Worm (Caenorhabditis elegans) whole organism, L4 larva: ENCODE data around the gene zip-6.

Experiments
- F10B5.3 ChIP-seq: sonication (generic microtip); optimal IDR thresholded peaks from 2 replicates; lab custom pipeline; 2016; ENCODE audit warnings: mild to moderate bottlenecking, missing genetic modification characterization, missing compliant biosample characterization
- T20F7.1 ChIP-seq: fragments of 200-800 bp; sonication (Bioruptor generic); optimal IDR thresholded peaks from 2 replicates; lab custom pipeline; 2018; ENCODE audit warnings: mild to moderate bottlenecking, missing genetic modification characterization, missing compliant biosample characterization
- aha-1 ChIP-seq: fragments of 150-350 bp; peaks from one replicate; lab custom pipeline; 2014; ENCODE audit warnings: missing biosample characterization, missing genetic modification characterization
- ceh-62 ChIP-seq: sonication (generic microtip); optimal IDR thresholded peaks from 2 replicates; lab custom pipeline; 2017; ENCODE audit warnings: missing biosample characterization, missing genetic modification characterization
- ctbp-1 ChIP-seq: fragments of 200-800 bp; sonication (Bioruptor generic); IDR thresholded peaks from 2 replicates; pipeline ENCODE4 v1.3.6; 2022; ENCODE audit warnings: missing genetic modification reagents, missing genetic modification characterization, missing compliant biosample characterization
- lin-13 ChIP-seq: fragments of 150-350 bp; optimal IDR thresholded peaks from 2 replicates; lab custom pipeline; 2014; ENCODE audit warnings: missing biosample characterization, missing genetic modification reagents, missing genetic modification characterization
- lsy-2 ChIP-seq, 2 experiments: fragments of 150-350 bp in 1 of 2; sonication (generic microtip) in 1 of 2; optimal IDR thresholded peaks; 2 replicates each; lab custom pipeline; 2014 to 2017; ENCODE audit warnings: missing biosample characterization in 2 of 2, missing genetic modification characterization in 2 of 2
- nhr-28 ChIP-seq: fragments of 150-350 bp; optimal IDR thresholded peaks from 2 replicates; lab custom pipeline; 2014; ENCODE audit warnings: missing biosample characterization, missing genetic modification characterization
- nhr-41 ChIP-seq: fragments of 200-800 bp; sonication (Bioruptor generic); IDR thresholded peaks from 2 replicates; pipeline ENCODE4 v1.3.6; 2022; ENCODE audit warnings: missing genetic modification reagents, missing genetic modification characterization, missing compliant biosample characterization
- nhr-48 ChIP-seq: sonication (generic microtip); optimal IDR thresholded peaks from 2 replicates; lab custom pipeline; 2016; ENCODE audit warnings: mild to moderate bottlenecking, missing genetic modification characterization, missing compliant biosample characterization
- nhr-6 ChIP-seq: fragments of 150-350 bp; optimal IDR thresholded peaks from 2 replicates; lab custom pipeline; 2014; ENCODE audit warnings: missing biosample characterization, missing genetic modification characterization
- nhr-76 ChIP-seq: fragments of 150-350 bp; optimal IDR thresholded peaks from 2 replicates; lab custom pipeline; 2014; ENCODE audit warnings: missing biosample characterization, missing genetic modification characterization
- php-3 ChIP-seq: fragments of 200-800 bp; sonication (Bioruptor generic); IDR thresholded peaks from 2 replicates; pipeline ENCODE4 v1.3.6; 2022; ENCODE audit warnings: missing genetic modification reagents, missing genetic modification characterization, missing compliant biosample characterization
- spr-3 ChIP-seq: fragments of 200-800 bp; sonication (Bioruptor generic); optimal IDR thresholded peaks from 2 replicates; lab custom pipeline; 2018; ENCODE audit warnings: mild to moderate bottlenecking, missing genetic modification characterization, missing compliant biosample characterization
- unc-62 ChIP-seq, 3 experiments: fragments of 150-350 bp in 1 of 3; sonication (generic microtip); optimal IDR thresholded peaks in 2 of 3; peaks in 1 of 3; 1 replicate in 1 of 3; 2 replicates in 2 of 3; lab custom pipeline; 2014 to 2017; ENCODE audit warnings: missing biosample characterization in 3 of 3, missing genetic modification characterization in 3 of 3, missing genetic modification reagents in 3 of 3, missing genotype in 1 of 3

zip-6 gene

DNA sequence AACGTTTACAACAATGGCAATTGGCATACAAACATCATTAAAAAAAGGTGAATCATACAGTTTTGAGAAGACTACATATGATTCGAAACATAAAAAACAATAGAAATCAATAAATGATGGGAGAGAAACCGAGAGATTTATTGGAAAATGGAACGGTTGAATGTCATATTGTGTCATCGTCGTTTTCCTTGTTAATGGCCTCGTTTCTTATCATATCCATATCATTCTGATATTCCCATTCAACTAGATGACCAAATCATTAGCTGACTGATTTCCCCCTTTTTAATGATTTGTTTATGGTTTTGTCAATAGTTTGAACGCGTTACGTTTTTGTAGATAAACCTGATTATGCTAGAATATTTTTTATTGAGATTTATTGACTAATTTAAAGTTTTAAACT is 43.2 kb downstream of the zip-6 start:
- TF ChIP-seq ceh-62 (tag; lab: Kevin White, UChicago) (no peak), nhr-28 (tag; lab: Kevin White, UChicago) (peak; percentile 45)

DNA sequence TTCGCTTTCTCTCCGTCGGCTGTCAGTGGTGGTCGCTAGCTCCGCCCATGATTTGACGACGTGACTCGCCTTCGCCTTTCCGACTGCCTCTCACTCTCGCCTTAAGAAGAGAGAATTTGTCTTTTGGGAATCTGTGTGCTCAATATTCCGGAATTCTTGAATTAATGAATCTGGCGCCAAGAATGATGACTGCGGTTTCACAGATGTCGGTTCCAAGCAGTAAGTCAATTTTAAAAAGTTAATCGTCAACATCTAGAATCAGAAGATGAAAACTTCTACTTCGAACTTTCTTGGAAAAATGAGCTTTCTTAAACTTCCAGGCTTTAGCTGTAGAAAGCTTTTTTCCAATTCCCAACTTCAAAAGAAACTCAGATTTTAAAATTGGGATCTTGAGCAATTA is 48.3 kb downstream of the zip-6 start, which contains the start of gene nhr-67:
TSS of gene nhr-67 (plus strand) at position 97 of the 400 bp plus-strand sequence.
- TF ChIP-seq php-3 (no peak), aha-1 (tag; lab: Kevin White, UChicago) (peak; percentile 98), unc-62 (GFP tag; optimal IDR thresholded peaks at IDR 0.05 in 1 of 2; lab: Kevin White, UChicago) (peak in 1 of 2 experiments; percentile 43), unc-62 (tag; optimal IDR thresholded peaks at IDR 0.05; lab: Kevin White, UChicago) (no peak), spr-3 (no peak)

DNA sequence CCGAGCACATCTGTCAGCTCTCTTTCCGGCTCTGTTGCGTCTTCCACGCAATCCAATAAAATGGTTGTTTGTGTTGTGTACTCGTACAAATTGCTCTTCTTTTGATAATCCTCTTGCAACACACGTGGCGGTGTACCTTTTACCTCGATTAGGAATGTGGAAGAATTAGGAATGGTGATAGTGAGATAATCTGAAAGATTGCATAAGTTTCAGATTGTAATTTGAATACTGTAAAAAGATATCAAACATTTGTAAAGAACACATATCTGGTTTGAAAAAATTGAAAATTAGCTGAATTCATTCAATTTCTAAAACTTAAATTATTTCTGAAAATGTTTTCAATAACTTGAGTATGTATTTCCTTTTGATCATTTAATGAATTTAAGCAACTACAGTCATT is 53.1 kb downstream of the zip-6 start, which contains the start of gene C08F8.6:
TSS of gene C08F8.6 (minus strand) at position 101 of the 400 bp plus-strand sequence.
- TF ChIP-seq nhr-41 (GFP tag; lab: Robert Waterston, UW) (no peak), lin-13 (GFP tag; lab: Kevin White, UChicago) (no peak), nhr-48 (tag; lab: Kevin White, UChicago) (no peak), nhr-76 (tag; lab: Kevin White, UChicago) (no peak), ctbp-1 (GFP tag; lab: Robert Waterston, UW) (no peak), F10B5.3 (no peak), T20F7.1 (GFP tag; lab: Kevin White, UChicago) (no peak), nhr-6 (tag; lab: Kevin White, UChicago) (no peak), lsy-2 (tag; optimal IDR thresholded peaks at IDR 0.05; lab: Kevin White, UChicago) (no peak)
